Worm (Caenorhabditis elegans) whole organism, young adult: ENCODE results near the gene col-146.

Experiments
- B0019.2 ChIP-seq: fragments of 200-800 bp; sonication (Bioruptor generic); conservative IDR thresholded peaks from 2 replicates; pipeline ENCODE4 v1.3.6; 2022; ENCODE audit warnings: missing genetic modification reagents, missing genetic modification characterization, missing compliant biosample characterization
- D2030.7 ChIP-seq: fragments of 200-800 bp; sonication (Bioruptor generic); IDR thresholded peaks from 2 replicates; pipeline ENCODE4 v1.3.6; 2022; ENCODE audit warnings: missing genetic modification reagents, missing genetic modification characterization, missing compliant biosample characterization
- F33H1.4 ChIP-seq: fragments of 200-800 bp; sonication (Bioruptor generic); IDR thresholded peaks from 2 replicates; pipeline ENCODE4 v1.3.6; 2022; ENCODE audit warnings: missing genetic modification reagents, missing genetic modification characterization, missing compliant biosample characterization
- F39B2.1 ChIP-seq: fragments of 200-800 bp; sonication (Bioruptor generic); IDR thresholded peaks from 2 replicates; pipeline ENCODE4 v1.3.6; 2022; ENCODE audit warnings: missing genetic modification reagents, missing genetic modification characterization, missing compliant biosample characterization
- K12H6.12 ChIP-seq: fragments of 200-800 bp; sonication (Bioruptor generic); optimal IDR thresholded peaks from 2 replicates; lab custom pipeline; 2018; ENCODE audit warnings: mild to moderate bottlenecking, missing genetic modification characterization, missing compliant biosample characterization
- Y56A3A.18 ChIP-seq: fragments of 200-800 bp; sonication (Bioruptor generic); IDR thresholded peaks from 2 replicates; pipeline ENCODE4 v1.3.6; 2022; ENCODE audit warnings: missing genetic modification reagents, missing genetic modification characterization, missing compliant biosample characterization
- Y79H2A.3 ChIP-seq: fragments of 200-800 bp; sonication (Bioruptor generic); conservative IDR thresholded peaks from 2 replicates; pipeline ENCODE4 v1.3.6; 2022; ENCODE audit warnings: missing genetic modification reagents, missing genetic modification characterization, missing compliant biosample characterization
- Y95B8A.8 ChIP-seq: fragments of 200-800 bp; sonication (Bioruptor generic); IDR thresholded peaks from 2 replicates; pipeline ENCODE4 v1.3.6; 2022; ENCODE audit warnings: missing genetic modification reagents, missing genetic modification characterization, missing compliant biosample characterization
- aptf-3 ChIP-seq: fragments of 200-800 bp; sonication (Bioruptor generic); IDR thresholded peaks from 2 replicates; pipeline ENCODE4 v1.3.6; 2022; ENCODE audit warnings: missing genetic modification characterization, missing compliant biosample characterization
- attf-6 ChIP-seq: fragments of 200-800 bp; sonication (Bioruptor generic); IDR thresholded peaks from 2 replicates; pipeline ENCODE4 v1.3.6; 2022; ENCODE audit warnings: missing genetic modification reagents, missing genetic modification characterization, missing compliant biosample characterization
- cebp-1 ChIP-seq, 2 experiments: fragments of 200-800 bp in 1 of 2; sonication (Bioruptor generic) in 1 of 2; sonication (generic microtip) in 1 of 2; IDR thresholded peaks in 1 of 2; optimal IDR thresholded peaks in 1 of 2; 2 replicates each; pipeline versions ENCODE4 v1.3.6 to Lab custom; 2017 to 2022; ENCODE audit warnings: missing compliant biosample characterization in 2 of 2, missing genetic modification characterization in 2 of 2, mild to moderate bottlenecking in 1 of 2, missing genetic modification reagents in 1 of 2, moderate library complexity in 1 of 2
- ceh-100 ChIP-seq: fragments of 200-800 bp; sonication (Bioruptor generic); IDR thresholded peaks from 2 replicates; pipeline ENCODE4 v1.3.6; 2022; ENCODE audit warnings: missing genetic modification reagents, missing genetic modification characterization, missing compliant biosample characterization
- ceh-40 ChIP-seq: fragments of 200-800 bp; sonication (Bioruptor generic); IDR thresholded peaks from 2 replicates; pipeline ENCODE4 v1.3.6; 2022; ENCODE audit warnings: missing genetic modification characterization, missing compliant biosample characterization
- ceh-91 ChIP-seq: fragments of 200-800 bp; sonication (Bioruptor generic); IDR thresholded peaks from 2 replicates; pipeline ENCODE4 v1.3.6; 2022; ENCODE audit warnings: missing genetic modification reagents, missing genetic modification characterization, missing compliant biosample characterization
- dox-1 ChIP-seq: fragments of 200-800 bp; sonication (Bioruptor generic); IDR thresholded peaks from 2 replicates; pipeline ENCODE4 v1.3.6; 2022; ENCODE audit warnings: missing genetic modification reagents, missing genetic modification characterization, missing compliant biosample characterization
- dpff-1 ChIP-seq: sonication (generic microtip); optimal IDR thresholded peaks from 2 replicates; lab custom pipeline; 2017; ENCODE audit warnings: mild to moderate bottlenecking, missing genetic modification characterization, missing compliant biosample characterization
- dpl-1 ChIP-seq: fragments of 150-350 bp; optimal IDR thresholded peaks from 2 replicates; lab custom pipeline; 2014; ENCODE audit warnings: missing biosample characterization, missing genetic modification reagents, missing genetic modification characterization
- egl-44 ChIP-seq: fragments of 200-800 bp; sonication (Bioruptor generic); IDR thresholded peaks from 2 replicates; pipeline ENCODE4 v1.3.6; 2022; ENCODE audit warnings: missing genetic modification reagents, missing genetic modification characterization, missing compliant biosample characterization
- egrh-3 ChIP-seq: fragments of 200-800 bp; sonication (Bioruptor generic); IDR thresholded peaks from 2 replicates; pipeline ENCODE4 v1.3.6; 2022; ENCODE audit warnings: missing genetic modification reagents, missing genetic modification characterization, missing compliant biosample characterization
- ekl-4 ChIP-seq: fragments of 200-800 bp; sonication (Bioruptor generic); IDR thresholded peaks from 2 replicates; pipeline ENCODE4 v1.3.6; 2022; ENCODE audit warnings: missing genetic modification reagents, missing genetic modification characterization, missing compliant biosample characterization
- ets-4 ChIP-seq: fragments of 200-800 bp; sonication (Bioruptor generic); optimal IDR thresholded peaks from 2 replicates; lab custom pipeline; 2018; ENCODE audit warnings: mild to moderate bottlenecking, missing genetic modification characterization, missing compliant biosample characterization
- gei-17 ChIP-seq: fragments of 200-800 bp; sonication (Bioruptor generic); optimal IDR thresholded peaks from 2 replicates; lab custom pipeline; 2018; ENCODE audit warnings: mild to moderate bottlenecking, missing genetic modification characterization, missing compliant biosample characterization
- him-1 ChIP-seq: sonication (generic microtip); optimal IDR thresholded peaks from 2 replicates; lab custom pipeline; 2016; ENCODE audit warnings: missing genotype, missing genetic modification reagents, missing genetic modification characterization, missing compliant biosample characterization
- hmg-1.2 ChIP-seq: fragments of 200-800 bp; sonication (Bioruptor generic); IDR thresholded peaks from 2 replicates; pipeline ENCODE4 v1.3.6; 2022; ENCODE audit warnings: missing genetic modification reagents, missing genetic modification characterization, missing compliant biosample characterization
- hsf-1 ChIP-seq: fragments of 200-800 bp; sonication (Bioruptor generic); IDR thresholded peaks from 2 replicates; pipeline ENCODE4 v1.3.6; 2022; ENCODE audit warnings: missing genetic modification reagents, missing genetic modification characterization, missing compliant biosample characterization
- lag-1 ChIP-seq: fragments of 200-800 bp; sonication (Bioruptor generic); IDR thresholded peaks from 2 replicates; pipeline ENCODE4 v1.3.6; 2022; ENCODE audit warnings: missing genetic modification reagents, missing genetic modification characterization, missing compliant biosample characterization
- madf-3 ChIP-seq: fragments of 200-800 bp; sonication (Bioruptor generic); IDR thresholded peaks from 2 replicates; pipeline ENCODE4 v1.3.6; 2022; ENCODE audit warnings: missing genetic modification reagents, missing genetic modification characterization, missing compliant biosample characterization
- madf-6 ChIP-seq: fragments of 200-800 bp; sonication (Bioruptor generic); IDR thresholded peaks from 2 replicates; pipeline ENCODE4 v1.3.6; 2022; ENCODE audit warnings: missing genetic modification reagents, missing genetic modification characterization, missing compliant biosample characterization
- madf-8 ChIP-seq: fragments of 200-800 bp; sonication (Bioruptor generic); conservative IDR thresholded peaks from 2 replicates; pipeline ENCODE4 v1.3.6; 2022; ENCODE audit warnings: missing genetic modification reagents, missing genetic modification characterization, missing compliant biosample characterization
- nfyb-1 ChIP-seq: fragments of 200-800 bp; sonication (Bioruptor generic); IDR thresholded peaks from 2 replicates; pipeline ENCODE4 v1.3.6; 2022; ENCODE audit warnings: missing genetic modification reagents, missing genetic modification characterization, missing compliant biosample characterization
- nhr-90 ChIP-seq: sonication (generic microtip); optimal IDR thresholded peaks from 2 replicates; lab custom pipeline; 2016; ENCODE audit warnings: missing genotype, mild to moderate bottlenecking, missing genetic modification characterization, missing compliant biosample characterization
- pbrm-1 ChIP-seq: fragments of 200-800 bp; sonication (Bioruptor generic); IDR thresholded peaks from 2 replicates; pipeline ENCODE4 v1.3.6; 2022; ENCODE audit warnings: missing genetic modification reagents, missing genetic modification characterization, missing compliant biosample characterization
- rcor-1 ChIP-seq: fragments of 200-800 bp; sonication (Bioruptor generic); IDR thresholded peaks from 2 replicates; pipeline ENCODE4 v1.3.6; 2022; ENCODE audit warnings: missing genetic modification reagents, missing genetic modification characterization, missing compliant biosample characterization
- snpc-1.1 ChIP-seq: sonication (generic microtip); optimal IDR thresholded peaks from 2 replicates; lab custom pipeline; 2017; ENCODE audit warnings: missing genetic modification characterization, mild to moderate bottlenecking, missing compliant biosample characterization, antibody characterized with exemption, moderate library complexity, missing genotype, missing genetic modification reagents; ENCODE audit not compliant: insufficient read depth
- tbp1 ChIP-seq: fragments of 200-800 bp; sonication (Bioruptor generic); optimal IDR thresholded peaks from 2 replicates; lab custom pipeline; 2018; ENCODE audit warnings: mild to moderate bottlenecking, missing genetic modification characterization, missing compliant biosample characterization
- unc-130 ChIP-seq: sonication (generic microtip); optimal IDR thresholded peaks from 2 replicates; lab custom pipeline; 2016; ENCODE audit warnings: missing genetic modification reagents, missing genetic modification characterization, missing compliant biosample characterization
- ztf-25 ChIP-seq: fragments of 200-800 bp; sonication (Bioruptor generic); IDR thresholded peaks from 2 replicates; pipeline ENCODE4 v1.3.6; 2022; ENCODE audit warnings: missing genetic modification reagents, missing genetic modification characterization, missing compliant biosample characterization

Gene col-146

ce11 chrV:9588574-9588973 is 41.2 kb upstream of the col-146 start:
- TF ChIP-seq dpl-1 (no peak), egl-44 (GFP tag; lab: Robert Waterston, UW) (no peak), lag-1 (GFP tag; lab: Robert Waterston, UW) (no peak), ztf-25 (no peak), cebp-1 (GFP tag; IDR thresholded peaks at IDR 0.05; lab: Robert Waterston, UW) (no peak), cebp-1 (tag; optimal IDR thresholded peaks at IDR 0.05; lab: Kevin White, UChicago) (no peak), nhr-90 (tag; lab: Kevin White, UChicago) (no peak), gei-17 (GFP tag; lab: Kevin White, UChicago) (no peak), K12H6.12 (tag; lab: Kevin White, UChicago) (no peak), dpff-1 (tag; lab: Kevin White, UChicago) (no peak), Y79H2A.3 (GFP tag; lab: Robert Waterston, UW) (no peak), aptf-3 (GFP tag; lab: Robert Waterston, UW) (no peak), madf-8 (GFP tag; lab: Robert Waterston, UW) (no peak), ets-4 (no peak)

- TF ChIP-seq dpff-1 (tag; lab: Kevin White, UChicago) (no peak), F33H1.4 (GFP tag; lab: Robert Waterston, UW) (no peak), snpc-1.1 (tag; lab: Kevin White, UChicago) (no peak), tbp1 (no peak), madf-6 (GFP tag; lab: Robert Waterston, UW) (no peak), hmg-1.2 (GFP tag; lab: Robert Waterston, UW) (no peak), him-1 (no peak), unc-130 (GFP tag; lab: Kevin White, UChicago) (no peak)
Observed at ce11 chrV:9590317-9590716, 39.4 kb upstream of the col-146 start, which contains the start of gene K09G1.2. K09G1.2 (plus strand) TSS chrV:9590617.

- TF ChIP-seq D2030.7 (GFP tag; lab: Robert Waterston, UW) (peak; percentile 17; the same call in 1 of the 2 replicates), F33H1.4 (GFP tag; lab: Robert Waterston, UW) (peak; percentile 51), egrh-3 (GFP tag; lab: Robert Waterston, UW) (peak; percentile 93)
Observed at ce11 chrV:9601904-9602303, 27.8 kb upstream of the col-146 start.

DNA sequence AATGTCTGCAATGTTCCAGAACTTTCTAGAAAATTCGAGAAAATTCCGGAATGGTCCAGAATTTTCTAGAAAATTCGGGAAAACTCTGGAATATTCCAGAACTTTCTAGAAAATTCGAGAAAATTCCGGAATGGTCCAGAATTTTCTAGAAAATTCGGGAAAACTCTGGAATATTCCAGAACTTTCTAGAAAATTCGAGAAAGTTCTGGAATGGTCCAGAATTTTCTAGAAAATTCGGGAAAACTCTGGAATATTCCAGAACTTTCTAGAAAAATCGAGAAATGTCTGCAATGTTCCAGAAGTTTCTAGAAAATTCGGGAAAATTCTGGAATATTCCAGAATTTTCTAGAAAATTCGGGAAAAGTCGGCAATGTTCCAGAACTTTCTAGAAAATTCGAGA is 26.3 kb upstream of the col-146 start:
- TF ChIP-seq egrh-3 (GFP tag; lab: Robert Waterston, UW): peak; percentile 66
- 0 out of 2 replicates have a peak, but pooled peaks have one; percentile 55 for TF ChIP-seq B0019.2
- 0 out of 2 replicates have a peak, but pooled peaks have one; percentile 56 for TF ChIP-seq ceh-40
- TF ChIP-seq F39B2.1 (GFP tag; lab: Robert Waterston, UW): 0 out of 2 replicates have a peak, but pooled peaks have one; percentile 68
- TF ChIP-seq Y56A3A.18 (GFP tag; lab: Robert Waterston, UW): peak; percentile 76; the same call in 1 of the 2 replicates
- peak; percentile 22; the same call in 1 of the 2 replicates for TF ChIP-seq Y95B8A.8 (GFP tag; lab: Robert Waterston, UW)
- 0 out of 2 replicates have a peak, but pooled peaks have one; percentile 40 for TF ChIP-seq nfyb-1 (GFP tag; lab: Robert Waterston, UW)
- peak; percentile 99 for TF ChIP-seq hsf-1
- peak; percentile 82 for TF ChIP-seq madf-3
- peak; percentile 67 for TF ChIP-seq madf-6 (GFP tag; lab: Robert Waterston, UW)
- TF ChIP-seq D2030.7 (GFP tag; lab: Robert Waterston, UW): peak; percentile 59; the same call in 1 of the 2 replicates
- peak; percentile 62; the same call in 1 of the 2 replicates for TF ChIP-seq egl-44 (GFP tag; lab: Robert Waterston, UW)
- peak; percentile 69 for TF ChIP-seq pbrm-1
- TF ChIP-seq ekl-4: peak; percentile 77
- peak; percentile 96 for TF ChIP-seq dox-1 (GFP tag; lab: Robert Waterston, UW)
- TF ChIP-seq ceh-91: peak; percentile 12; the same call in 1 of the 2 replicates
- peak; percentile 29; the same call in 1 of the 2 replicates for TF ChIP-seq F33H1.4 (GFP tag; lab: Robert Waterston, UW)
- TF ChIP-seq ceh-100 (GFP tag; lab: Robert Waterston, UW): peak; percentile 47; the same call in 1 of the 2 replicates
- TF ChIP-seq attf-6: peak; percentile 66
- TF ChIP-seq rcor-1 (GFP tag; lab: Robert Waterston, UW): peak; percentile 60
- TF ChIP-seq, all 124 proteins: peak for 20; not testable (repeated sequence) for 104
